Fruit fly (Drosophila melanogaster) S2 (cell line): ENCODE measurements around the gene Mybbp1A.

Source experiments
- CG8478 ChIP-seq: fragments of >200 bp; optimal IDR thresholded peaks from 2 replicates; lab custom pipeline; 2018
- CTCF ChIP-seq, 2 experiments: fragments of >200 bp; optimal IDR thresholded peaks; 2 replicates each; lab custom pipeline; 2018

dm6 chrX:656380-656925 lies 26.9 kb downstream of the Mybbp1A start:
- TF ChIP-seq CG8478 (lab: Kevin White, UChicago) (no peak), CTCF (optimal IDR thresholded peaks at IDR 0.05; lab: Kevin White, UChicago) (no peak)
